Worm (Caenorhabditis elegans) whole organism, L4 larva: ENCODE data around the gene egrh-3.

Experiments used
- D1046.2 ChIP-seq: fragments of 200-800 bp; sonication (Bioruptor generic); IDR thresholded peaks from 2 replicates; pipeline ENCODE4 v1.3.6; 2022; ENCODE audit warnings: missing genetic modification characterization, missing compliant biosample characterization
- F10B5.3 ChIP-seq: sonication (generic microtip); optimal IDR thresholded peaks from 2 replicates; lab custom pipeline; 2016; ENCODE audit warnings: mild to moderate bottlenecking, missing genetic modification characterization, missing compliant biosample characterization
- F37D6.2 ChIP-seq: sonication (generic microtip); optimal IDR thresholded peaks from 2 replicates; lab custom pipeline; 2016; ENCODE audit warnings: mild to moderate bottlenecking, missing genetic modification characterization, missing compliant biosample characterization
- T20F7.1 ChIP-seq: fragments of 200-800 bp; sonication (Bioruptor generic); optimal IDR thresholded peaks from 2 replicates; lab custom pipeline; 2018; ENCODE audit warnings: mild to moderate bottlenecking, missing genetic modification characterization, missing compliant biosample characterization
- T26A8.4 ChIP-seq: fragments of 200-800 bp; sonication (Bioruptor generic); IDR thresholded peaks from 2 replicates; pipeline ENCODE4 v1.3.6; 2022; ENCODE audit warnings: missing genetic modification characterization, missing compliant biosample characterization
- Y48G9A.11 ChIP-seq: fragments of 200-800 bp; sonication (Bioruptor generic); IDR thresholded peaks from 2 replicates; pipeline ENCODE4 v1.3.6; 2022; ENCODE audit warnings: missing genetic modification reagents, missing genetic modification characterization, missing compliant biosample characterization
- ZK337.2 ChIP-seq: fragments of 200-800 bp; sonication (Bioruptor generic); IDR thresholded peaks from 2 replicates; pipeline ENCODE4 v1.3.6; 2022; ENCODE audit warnings: missing genetic modification reagents, missing genetic modification characterization, missing compliant biosample characterization
- aly-2 ChIP-seq: sonication (generic microtip); optimal IDR thresholded peaks from 2 replicates; lab custom pipeline; 2018; ENCODE audit warnings: missing biosample characterization, missing genetic modification characterization
- ctbp-1 ChIP-seq: fragments of 200-800 bp; sonication (Bioruptor generic); IDR thresholded peaks from 2 replicates; pipeline ENCODE4 v1.3.6; 2022; ENCODE audit warnings: missing genetic modification reagents, missing genetic modification characterization, missing compliant biosample characterization
- daf-16 ChIP-seq, 3 experiments: sonication (generic microtip); optimal IDR thresholded peaks; 2 replicates each; lab custom pipeline; 2016 to 2017; ENCODE audit warnings: missing genetic modification characterization in 3 of 3, missing genetic modification reagents in 3 of 3, mild to moderate bottlenecking in 2 of 3, missing compliant biosample characterization in 2 of 3, missing biosample characterization in 1 of 3, moderate library complexity in 1 of 3
- dmd-9 ChIP-seq: fragments of 200-800 bp; sonication (Bioruptor generic); IDR thresholded peaks from 2 replicates; pipeline ENCODE4 v1.3.6; 2022; ENCODE audit warnings: missing genetic modification reagents, missing genetic modification characterization, missing compliant biosample characterization
- dpl-1 ChIP-seq: fragments of 150-350 bp; optimal IDR thresholded peaks from 2 replicates; lab custom pipeline; 2014; ENCODE audit warnings: missing biosample characterization, missing genetic modification reagents, missing genetic modification characterization
- duxl-1 ChIP-seq: sonication (generic microtip); optimal IDR thresholded peaks from 2 replicates; lab custom pipeline; 2016; ENCODE audit warnings: mild to moderate bottlenecking, missing genetic modification characterization, moderate library complexity, missing compliant biosample characterization; ENCODE audit not compliant: poor library complexity
- dve-1 ChIP-seq: sonication (generic microtip); optimal IDR thresholded peaks from 2 replicates; lab custom pipeline; 2017; ENCODE audit warnings: antibody characterized with exemption, mild to moderate bottlenecking, missing genetic modification characterization, missing compliant biosample characterization; ENCODE audit not compliant: insufficient read depth
- fkh-10 ChIP-seq: fragments of 150-350 bp; optimal IDR thresholded peaks from 2 replicates; lab custom pipeline; 2014; ENCODE audit warnings: missing biosample characterization, missing genetic modification reagents, missing genetic modification characterization
- fos-1 ChIP-seq: fragments of 150-350 bp; optimal IDR thresholded peaks from 2 replicates; lab custom pipeline; 2014; ENCODE audit warnings: missing biosample characterization, missing genetic modification characterization
- hif-1 ChIP-seq, 2 experiments: sonication (generic microtip); optimal IDR thresholded peaks; 2 replicates each; lab custom pipeline; 2016 to 2017; ENCODE audit warnings: missing compliant biosample characterization in 2 of 2, missing genetic modification characterization in 2 of 2, missing genetic modification reagents in 2 of 2, missing genotype in 2 of 2, mild to moderate bottlenecking in 1 of 2
- hlh-11 ChIP-seq: fragments of 200-800 bp; sonication (Bioruptor generic); optimal IDR thresholded peaks from 2 replicates; lab custom pipeline; 2018; ENCODE audit warnings: mild to moderate bottlenecking, missing genetic modification characterization, missing compliant biosample characterization
- hlh-30 ChIP-seq: sonication (generic microtip); optimal IDR thresholded peaks from 2 replicates; lab custom pipeline; 2017; ENCODE audit warnings: antibody characterized with exemption, mild to moderate bottlenecking, missing genetic modification characterization, missing compliant biosample characterization; ENCODE audit not compliant: insufficient read depth
- hmg-1.1 ChIP-seq: fragments of 200-800 bp; sonication (Bioruptor generic); IDR thresholded peaks from 2 replicates; pipeline ENCODE4 v1.3.6; 2022; ENCODE audit warnings: missing genetic modification reagents, missing genetic modification characterization, missing compliant biosample characterization
- jun-1 ChIP-seq: fragments of 150-350 bp; optimal IDR thresholded peaks from 2 replicates; lab custom pipeline; 2014; ENCODE audit warnings: missing biosample characterization, missing genetic modification reagents, missing genetic modification characterization
- lin-1 ChIP-seq: fragments of 200-800 bp; sonication (Bioruptor generic); IDR thresholded peaks from 2 replicates; pipeline ENCODE4 v1.3.6; 2022; ENCODE audit warnings: missing genetic modification reagents, missing genetic modification characterization, missing compliant biosample characterization
- lin-13 ChIP-seq: fragments of 150-350 bp; optimal IDR thresholded peaks from 2 replicates; lab custom pipeline; 2014; ENCODE audit warnings: missing biosample characterization, missing genetic modification reagents, missing genetic modification characterization
- lin-38 ChIP-seq: fragments of 200-800 bp; sonication (Bioruptor generic); IDR thresholded peaks from 2 replicates; pipeline ENCODE4 v1.3.6; 2022; ENCODE audit warnings: missing genetic modification reagents, missing genetic modification characterization, missing compliant biosample characterization
- lir-3 ChIP-seq: sonication (generic microtip); optimal IDR thresholded peaks from 2 replicates; lab custom pipeline; 2016; ENCODE audit warnings: mild to moderate bottlenecking, missing genetic modification characterization, missing compliant biosample characterization
- lsy-2 ChIP-seq, 2 experiments: fragments of 150-350 bp in 1 of 2; sonication (generic microtip) in 1 of 2; optimal IDR thresholded peaks; 2 replicates each; lab custom pipeline; 2014 to 2017; ENCODE audit warnings: missing biosample characterization in 2 of 2, missing genetic modification characterization in 2 of 2
- madf-9 ChIP-seq: fragments of 200-800 bp; sonication (Bioruptor generic); conservative IDR thresholded peaks from 2 replicates; pipeline ENCODE4 v1.3.6; 2022; ENCODE audit warnings: missing genetic modification reagents, missing genetic modification characterization, missing compliant biosample characterization
- mdl-1 ChIP-seq, 2 experiments: fragments of 150-350 bp in 1 of 2; sonication (generic microtip) in 1 of 2; optimal IDR thresholded peaks; 2 replicates each; lab custom pipeline; 2014 to 2017; ENCODE audit warnings: missing biosample characterization in 2 of 2, missing genetic modification characterization in 2 of 2
- mes-2 ChIP-seq: sonication (generic microtip); optimal IDR thresholded peaks from 2 replicates; lab custom pipeline; 2016; ENCODE audit warnings: missing genotype, mild to moderate bottlenecking, missing genetic modification characterization, missing compliant biosample characterization; ENCODE audit not compliant: poor library complexity, severe bottlenecking
- mxl-3 ChIP-seq: fragments of 200-800 bp; sonication (Bioruptor generic); optimal IDR thresholded peaks from 2 replicates; lab custom pipeline; 2018; ENCODE audit warnings: mild to moderate bottlenecking, missing genetic modification characterization, missing compliant biosample characterization
- nhr-102 ChIP-seq: sonication (generic microtip); optimal IDR thresholded peaks from 2 replicates; lab custom pipeline; 2016; ENCODE audit warnings: mild to moderate bottlenecking, missing genetic modification characterization, moderate library complexity, missing compliant biosample characterization
- nhr-11 ChIP-seq: fragments of 150-350 bp; optimal IDR thresholded peaks from 2 replicates; lab custom pipeline; 2014; ENCODE audit warnings: missing biosample characterization, missing genetic modification characterization
- nhr-25 ChIP-seq: sonication (generic microtip); optimal IDR thresholded peaks from 2 replicates; lab custom pipeline; 2017; ENCODE audit warnings: missing genetic modification characterization, mild to moderate bottlenecking, missing compliant biosample characterization, antibody characterized with exemption, moderate library complexity, borderline replicate concordance; ENCODE audit not compliant: insufficient read depth
- nhr-28 ChIP-seq: fragments of 150-350 bp; optimal IDR thresholded peaks from 2 replicates; lab custom pipeline; 2014; ENCODE audit warnings: missing biosample characterization, missing genetic modification characterization
- nhr-41 ChIP-seq: fragments of 200-800 bp; sonication (Bioruptor generic); IDR thresholded peaks from 2 replicates; pipeline ENCODE4 v1.3.6; 2022; ENCODE audit warnings: missing genetic modification reagents, missing genetic modification characterization, missing compliant biosample characterization
- nhr-42 ChIP-seq: fragments of 200-800 bp; sonication (Bioruptor generic); IDR thresholded peaks from 2 replicates; pipeline ENCODE4 v1.3.6; 2022; ENCODE audit warnings: missing genetic modification characterization, missing compliant biosample characterization
- nhr-48 ChIP-seq: sonication (generic microtip); optimal IDR thresholded peaks from 2 replicates; lab custom pipeline; 2016; ENCODE audit warnings: mild to moderate bottlenecking, missing genetic modification characterization, missing compliant biosample characterization
- pha-4 ChIP-seq, 2 experiments: fragments of 150-350 bp in 1 of 2; fragments of 200-800 bp in 1 of 2; sonication (Bioruptor generic) in 1 of 2; IDR thresholded peaks in 1 of 2; optimal IDR thresholded peaks in 1 of 2; 2 replicates each; pipeline versions ENCODE4 v1.3.6 to Lab custom; 2014 to 2022; ENCODE audit warnings: missing genetic modification characterization in 2 of 2, missing genetic modification reagents in 2 of 2, missing biosample characterization in 1 of 2, missing compliant biosample characterization in 1 of 2
- rbr-2 ChIP-seq: sonication (generic microtip); optimal IDR thresholded peaks from 2 replicates; lab custom pipeline; 2016; ENCODE audit warnings: missing genotype, missing genetic modification characterization, missing compliant biosample characterization
- set-16 ChIP-seq: fragments of 200-800 bp; sonication (Bioruptor generic); IDR thresholded peaks from 2 replicates; pipeline ENCODE4 v1.3.6; 2022; ENCODE audit warnings: missing genetic modification reagents, missing genetic modification characterization, missing compliant biosample characterization
- spr-1 ChIP-seq: sonication (generic microtip); optimal IDR thresholded peaks from 2 replicates; lab custom pipeline; 2016; ENCODE audit warnings: mild to moderate bottlenecking, missing genetic modification characterization, missing compliant biosample characterization
- spr-3 ChIP-seq: fragments of 200-800 bp; sonication (Bioruptor generic); optimal IDR thresholded peaks from 2 replicates; lab custom pipeline; 2018; ENCODE audit warnings: mild to moderate bottlenecking, missing genetic modification characterization, missing compliant biosample characterization
- tra-1 ChIP-seq: fragments of 200-800 bp; sonication (Bioruptor generic); IDR thresholded peaks from 2 replicates; pipeline ENCODE4 v1.3.6; 2022; ENCODE audit warnings: missing genetic modification reagents, missing genetic modification characterization, missing compliant biosample characterization
- unc-130 ChIP-seq: sonication (generic microtip); optimal IDR thresholded peaks from 2 replicates; lab custom pipeline; 2016; ENCODE audit warnings: missing genetic modification reagents, missing genetic modification characterization, missing compliant biosample characterization
- vab-7 ChIP-seq: fragments of 200-800 bp; sonication (Bioruptor generic); IDR thresholded peaks from 2 replicates; pipeline ENCODE4 v1.3.6; 2022; ENCODE audit warnings: missing genetic modification reagents, missing genetic modification characterization, missing compliant biosample characterization
- zfp-2 ChIP-seq: sonication (generic microtip); optimal IDR thresholded peaks from 2 replicates; lab custom pipeline; 2016; ENCODE audit warnings: mild to moderate bottlenecking, missing genetic modification characterization, missing compliant biosample characterization
- zfp-3 ChIP-seq: fragments of 200-800 bp; sonication (Bioruptor generic); conservative IDR thresholded peaks from 2 replicates; pipeline ENCODE4 v1.3.6; 2022; ENCODE audit warnings: missing genetic modification reagents, missing genetic modification characterization, missing compliant biosample characterization
- ztf-7 ChIP-seq: fragments of 150-350 bp; optimal IDR thresholded peaks from 2 replicates; lab custom pipeline; 2014; ENCODE audit warnings: missing biosample characterization, missing genetic modification characterization

Gene egrh-3

ce11 chrIV:2725784-2726183, 37.2 kb upstream of the egrh-3 start, which contains the start of gene ubxn-2:
TSS of gene ubxn-2 (minus strand) at chrIV:2725819.
- TF ChIP-seq tra-1 (GFP tag; lab: Robert Waterston, UW) (no peak), hlh-11 (tag; lab: Kevin White, UChicago) (peak; percentile 64), spr-1 (tag; lab: Kevin White, UChicago) (peak; percentile 58), lin-1 (GFP tag; lab: Robert Waterston, UW) (no peak), nhr-28 (peak; percentile 43), lin-13 (GFP tag; lab: Kevin White, UChicago) (peak; percentile 59), lsy-2 (tag; optimal IDR thresholded peaks at IDR 0.05; lab: Kevin White, UChicago) (peak in 1 of 2 experiments; percentile 89), nhr-102 (tag; lab: Kevin White, UChicago) (peak; percentile 78), mdl-1 (tag; optimal IDR thresholded peaks at IDR 0.05; lab: Kevin White, UChicago) (peak in 1 of 2 experiments; percentile 52), set-16 (GFP tag; lab: Robert Waterston, UW) (no peak), F10B5.3 (peak; percentile 25), ctbp-1 (GFP tag; lab: Robert Waterston, UW) (no peak), D1046.2 (GFP tag; lab: Robert Waterston, UW) (0 out of 2 replicates have a peak, but pooled peaks have one; percentile 7), spr-3 (GFP tag; lab: Kevin White, UChicago) (peak; percentile 32), hmg-1.1 (peak; percentile 80), mxl-3 (GFP tag; lab: Kevin White, UChicago) (peak; percentile 65), zfp-3 (no peak; the same call in 1 of the 2 replicates), ztf-7 (peak; percentile 80), jun-1 (peak; percentile 35), Y48G9A.11 (no peak), T26A8.4 (GFP tag; lab: Robert Waterston, UW) (peak; percentile 70), hlh-30 (tag; lab: Kevin White, UChicago) (peak; percentile 67), unc-130 (GFP tag; lab: Kevin White, UChicago) (peak; percentile 37), dve-1 (tag; lab: Kevin White, UChicago) (peak; percentile 80), nhr-41 (no peak), nhr-25 (peak; percentile 15), lir-3 (no peak), fkh-10 (GFP tag; lab: Kevin White, UChicago) (peak; percentile 34), mes-2 (tag; lab: Kevin White, UChicago) (peak; percentile 92), ZK337.2 (no peak), dmd-9 (GFP tag; lab: Robert Waterston, UW) (0 out of 2 replicates have a peak, but pooled peaks have one; percentile 43), rbr-2 (tag; lab: Kevin White, UChicago) (peak; percentile 77), aly-2 (tag; lab: Kevin White, UChicago) (no peak), nhr-42 (GFP tag; lab: Robert Waterston, UW) (peak; percentile 12; the same call in 1 of the 2 replicates), fos-1 (tag; lab: Kevin White, UChicago) (no peak), dpl-1 (GFP tag; lab: Kevin White, UChicago) (peak; percentile 83), pha-4 (GFP tag; IDR thresholded peaks at IDR 0.05; lab: Robert Waterston, UW) (peak; percentile 67), pha-4 (tag; optimal IDR thresholded peaks at IDR 0.05; lab: Kevin White, UChicago) (no peak), daf-16 (GFP tag; optimal IDR thresholded peaks at IDR 0.05; lab: Kevin White, UChicago) (no peak), daf-16 (tag; optimal IDR thresholded peaks at IDR 0.05; lab: Kevin White, UChicago) (peak; percentile 34), lin-38 (GFP tag; lab: Robert Waterston, UW) (peak; percentile 85), nhr-11 (tag; lab: Kevin White, UChicago) (peak; percentile 24), hif-1 (tag; optimal IDR thresholded peaks at IDR 0.05; lab: Kevin White, UChicago) (peak in 1 of 2 experiments; percentile 61), nhr-48 (tag; lab: Kevin White, UChicago) (peak; percentile 28), vab-7 (GFP tag; lab: Robert Waterston, UW) (no peak), zfp-2 (tag; lab: Kevin White, UChicago) (no peak), duxl-1 (tag; lab: Kevin White, UChicago) (peak; percentile 27), T20F7.1 (GFP tag; lab: Kevin White, UChicago) (peak; percentile 29), madf-9 (GFP tag; lab: Robert Waterston, UW) (no peak), F37D6.2 (tag; lab: Kevin White, UChicago) (peak; percentile 48)
